Worm (Caenorhabditis elegans) whole organism, young adult: Measurements from ENCODE around the gene fipr-29.

Experiments used
- B0261.1 ChIP-seq: sonication (generic microtip); optimal IDR thresholded peaks from 2 replicates; lab custom pipeline; 2016; ENCODE audit warnings: mild to moderate bottlenecking, missing genetic modification characterization, moderate library complexity, missing compliant biosample characterization
- B0336.3 ChIP-seq: fragments of 200-800 bp; sonication (Bioruptor generic); IDR thresholded peaks from 2 replicates; pipeline ENCODE4 v1.3.6; 2022; ENCODE audit warnings: missing genetic modification characterization, missing compliant biosample characterization
- F52B5.7 ChIP-seq: sonication (generic microtip); optimal IDR thresholded peaks from 2 replicates; lab custom pipeline; 2016; ENCODE audit warnings: mild to moderate bottlenecking, missing genetic modification characterization, missing compliant biosample characterization
- ama-1 ChIP-seq, 3 experiments: fragments of 150-350 bp in 1 of 3; sonication (generic microtip) in 2 of 3; optimal IDR thresholded peaks; 2 replicates each; lab custom pipeline; 2014 to 2018; ENCODE audit warnings: missing biosample characterization in 2 of 3, missing genetic modification characterization in 2 of 3, missing genetic modification reagents in 2 of 3
- aptf-2 ChIP-seq: fragments of 200-800 bp; sonication (Bioruptor generic); conservative IDR thresholded peaks from 2 replicates; pipeline ENCODE4 v1.3.6; 2022; ENCODE audit warnings: missing genetic modification reagents, missing genetic modification characterization, missing compliant biosample characterization
- athp-1 ChIP-seq: sonication (generic microtip); optimal IDR thresholded peaks from 2 replicates; lab custom pipeline; 2017; ENCODE audit warnings: mild to moderate bottlenecking, missing genetic modification characterization, missing compliant biosample characterization
- attf-5 ChIP-seq: fragments of 200-800 bp; sonication (Bioruptor generic); optimal IDR thresholded peaks from 2 replicates; lab custom pipeline; 2018; ENCODE audit warnings: mild to moderate bottlenecking, missing genetic modification characterization, missing compliant biosample characterization
- attf-6 ChIP-seq: fragments of 200-800 bp; sonication (Bioruptor generic); IDR thresholded peaks from 2 replicates; pipeline ENCODE4 v1.3.6; 2022; ENCODE audit warnings: missing genetic modification reagents, missing genetic modification characterization, missing compliant biosample characterization
- cebp-1 ChIP-seq, 2 experiments: fragments of 200-800 bp in 1 of 2; sonication (Bioruptor generic) in 1 of 2; sonication (generic microtip) in 1 of 2; IDR thresholded peaks in 1 of 2; optimal IDR thresholded peaks in 1 of 2; 2 replicates each; pipeline versions ENCODE4 v1.3.6 to Lab custom; 2017 to 2022; ENCODE audit warnings: missing compliant biosample characterization in 2 of 2, missing genetic modification characterization in 2 of 2, mild to moderate bottlenecking in 1 of 2, missing genetic modification reagents in 1 of 2, moderate library complexity in 1 of 2
- cebp-2 ChIP-seq: fragments of 200-800 bp; sonication (Bioruptor generic); IDR thresholded peaks from 2 replicates; pipeline ENCODE4 v1.3.6; 2022; ENCODE audit warnings: missing genetic modification characterization, missing compliant biosample characterization
- ceh-27 ChIP-seq: fragments of 200-800 bp; sonication (Bioruptor generic); optimal IDR thresholded peaks from 2 replicates; lab custom pipeline; 2018; ENCODE audit warnings: mild to moderate bottlenecking, missing genetic modification characterization, moderate library complexity, missing compliant biosample characterization
- efl-1 ChIP-seq: fragments of 150-350 bp; optimal IDR thresholded peaks from 2 replicates; lab custom pipeline; 2014; ENCODE audit warnings: missing biosample characterization, missing genetic modification reagents, missing genetic modification characterization
- egl-18 ChIP-seq: fragments of 200-800 bp; sonication (Bioruptor generic); IDR thresholded peaks from 2 replicates; pipeline ENCODE4 v1.3.6; 2022; ENCODE audit warnings: missing genetic modification reagents, missing genetic modification characterization, missing compliant biosample characterization
- ekl-4 ChIP-seq: fragments of 200-800 bp; sonication (Bioruptor generic); IDR thresholded peaks from 2 replicates; pipeline ENCODE4 v1.3.6; 2022; ENCODE audit warnings: missing genetic modification reagents, missing genetic modification characterization, missing compliant biosample characterization
- fkh-3 ChIP-seq: sonication (generic microtip); optimal IDR thresholded peaks from 2 replicates; lab custom pipeline; 2016; ENCODE audit warnings: mild to moderate bottlenecking, missing genetic modification characterization, missing compliant biosample characterization
- him-1 ChIP-seq: sonication (generic microtip); optimal IDR thresholded peaks from 2 replicates; lab custom pipeline; 2016; ENCODE audit warnings: missing genotype, missing genetic modification reagents, missing genetic modification characterization, missing compliant biosample characterization
- hmg-1.2 ChIP-seq: fragments of 200-800 bp; sonication (Bioruptor generic); IDR thresholded peaks from 2 replicates; pipeline ENCODE4 v1.3.6; 2022; ENCODE audit warnings: missing genetic modification reagents, missing genetic modification characterization, missing compliant biosample characterization
- let-607 ChIP-seq, 2 experiments: fragments of 200-800 bp in 1 of 2; sonication (Bioruptor generic) in 1 of 2; sonication (generic microtip) in 1 of 2; optimal IDR thresholded peaks; 2 replicates each; lab custom pipeline; 2016 to 2018; ENCODE audit warnings: mild to moderate bottlenecking in 2 of 2, missing compliant biosample characterization in 2 of 2, missing genetic modification characterization in 2 of 2, moderate library complexity in 2 of 2, missing genotype in 1 of 2
- lin-26 ChIP-seq: fragments of 200-800 bp; sonication (Bioruptor generic); IDR thresholded peaks from 2 replicates; pipeline ENCODE4 v1.3.6; 2022; ENCODE audit warnings: missing genetic modification reagents, missing genetic modification characterization, missing compliant biosample characterization
- lin-35 ChIP-seq, 3 experiments: fragments of 150-350 bp in 2 of 3; sonication (generic microtip) in 1 of 3; optimal IDR thresholded peaks; 2 replicates each; lab custom pipeline; 2014 to 2018; ENCODE audit warnings: missing biosample characterization in 3 of 3, missing genetic modification characterization in 3 of 3, missing genetic modification reagents in 3 of 3
- lin-40 ChIP-seq: sonication (generic microtip); optimal IDR thresholded peaks from 2 replicates; lab custom pipeline; 2016; ENCODE audit warnings: missing genetic modification characterization, mild to moderate bottlenecking, missing compliant biosample characterization, missing genotype, missing genetic modification reagents
- lsl-1 ChIP-seq: fragments of 200-800 bp; sonication (Bioruptor generic); optimal IDR thresholded peaks from 2 replicates; lab custom pipeline; 2018; ENCODE audit warnings: mild to moderate bottlenecking, missing genetic modification characterization, moderate library complexity, missing compliant biosample characterization
- mcd-1 ChIP-seq: fragments of 200-800 bp; sonication (Bioruptor generic); IDR thresholded peaks from 2 replicates; pipeline ENCODE4 v1.3.6; 2022; ENCODE audit warnings: missing genetic modification reagents, missing genetic modification characterization, missing compliant biosample characterization
- nfya-2 ChIP-seq: fragments of 200-800 bp; sonication (Bioruptor generic); IDR thresholded peaks from 2 replicates; pipeline ENCODE4 v1.3.6; 2022; ENCODE audit warnings: missing genetic modification reagents, missing genetic modification characterization, missing compliant biosample characterization
- nhr-27 ChIP-seq: fragments of 200-800 bp; sonication (Bioruptor generic); optimal IDR thresholded peaks from 2 replicates; lab custom pipeline; 2018; ENCODE audit warnings: mild to moderate bottlenecking, missing genetic modification characterization, moderate library complexity, missing compliant biosample characterization
- nhr-80 ChIP-seq: sonication (generic microtip); optimal IDR thresholded peaks from 2 replicates; lab custom pipeline; 2016; ENCODE audit warnings: missing genetic modification characterization, missing compliant biosample characterization
- rec-8 ChIP-seq, 2 experiments: sonication (generic microtip); optimal IDR thresholded peaks; 2 replicates each; lab custom pipeline; 2016; ENCODE audit warnings: mild to moderate bottlenecking in 2 of 2, missing genetic modification characterization in 2 of 2, missing genetic modification reagents in 2 of 2, missing genotype in 2 of 2, missing biosample characterization in 1 of 2, missing compliant biosample characterization in 1 of 2, moderate library complexity in 1 of 2
- snpc-1.3 ChIP-seq: sonication (generic microtip); optimal IDR thresholded peaks from 2 replicates; lab custom pipeline; 2017; ENCODE audit warnings: missing genetic modification characterization, mild to moderate bottlenecking, missing compliant biosample characterization, antibody characterized with exemption, moderate library complexity, missing genotype, missing genetic modification reagents; ENCODE audit not compliant: insufficient read depth
- snpc-4 ChIP-seq, 5 experiments: fragments of 150-350 bp in 1 of 5; sonication (generic microtip) in 4 of 5; optimal IDR thresholded peaks; 2 replicates each; lab custom pipeline; 2014 to 2018; ENCODE audit warnings: missing genetic modification characterization in 5 of 5, missing biosample characterization in 3 of 5, antibody characterized with exemption in 2 of 5, mild to moderate bottlenecking in 2 of 5, missing compliant biosample characterization in 2 of 5, missing genotype in 2 of 5, moderate library complexity in 2 of 5, missing genetic modification reagents in 1 of 5
- somi-1 ChIP-seq: fragments of 200-800 bp; sonication (Bioruptor generic); optimal IDR thresholded peaks from 2 replicates; lab custom pipeline; 2018; ENCODE audit warnings: mild to moderate bottlenecking, missing genetic modification characterization, missing compliant biosample characterization
- xnd-1 ChIP-seq: sonication (generic microtip); optimal IDR thresholded peaks from 2 replicates; lab custom pipeline; 2016; ENCODE audit warnings: missing genotype, missing genetic modification reagents, missing genetic modification characterization, missing compliant biosample characterization
- ztf-18 ChIP-seq: sonication (generic microtip); optimal IDR thresholded peaks from 2 replicates; lab custom pipeline; 2016; ENCODE audit warnings: missing genotype, mild to moderate bottlenecking, missing genetic modification characterization, missing compliant biosample characterization
- ztf-22 ChIP-seq: fragments of 200-800 bp; sonication (Bioruptor generic); optimal IDR thresholded peaks from 2 replicates; lab custom pipeline; 2018; ENCODE audit warnings: mild to moderate bottlenecking, missing genetic modification characterization, moderate library complexity, missing compliant biosample characterization

The fipr-29 gene

DNA sequence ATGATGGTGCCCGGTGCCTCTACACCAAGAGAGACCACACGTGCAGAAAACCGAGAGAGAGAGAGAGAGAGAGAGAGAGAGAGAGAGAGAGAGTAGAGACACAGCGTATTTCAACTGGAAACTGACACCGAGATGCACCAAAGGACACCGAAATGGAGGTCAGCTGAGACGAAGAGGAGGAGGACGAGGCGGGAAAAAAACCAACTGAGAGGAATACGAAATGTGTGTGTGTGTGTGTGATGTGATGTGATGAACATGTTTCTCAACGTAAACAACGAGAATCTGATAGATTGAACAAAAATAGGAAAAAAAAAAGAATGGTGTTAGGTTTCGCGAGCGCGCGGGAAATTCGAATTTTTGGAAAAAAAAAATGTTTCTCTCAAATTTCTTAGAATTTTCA, 22.8 kb downstream of the fipr-29 start (continued):
- TF ChIP-seq cebp-1 (GFP tag; IDR thresholded peaks at IDR 0.05; lab: Robert Waterston, UW), result no peak
- peak; percentile 65 for TF ChIP-seq cebp-1 (tag; optimal IDR thresholded peaks at IDR 0.05; lab: Kevin White, UChicago)
- TF ChIP-seq mcd-1 (GFP tag; lab: Robert Waterston, UW), result peak; percentile 36; the same call in 1 of the 2 replicates
- TF ChIP-seq ztf-22 (GFP tag; lab: Kevin White, UChicago), result no peak
- TF ChIP-seq egl-18 (GFP tag; lab: Robert Waterston, UW), result no peak
- TF ChIP-seq nhr-27 (tag; lab: Kevin White, UChicago), result no peak
- TF ChIP-seq ceh-27 (GFP tag; lab: Kevin White, UChicago), result no peak
- no peak for TF ChIP-seq fkh-3 (tag; lab: Kevin White, UChicago)
- no peak for TF ChIP-seq cebp-2 (GFP tag; lab: Robert Waterston, UW)
- TF ChIP-seq efl-1 (GFP tag; lab: Kevin White, UChicago), result no peak
- TF ChIP-seq athp-1 (tag; lab: Kevin White, UChicago), result no peak
- no peak for TF ChIP-seq lsl-1 (GFP tag; lab: Kevin White, UChicago)
- TF ChIP-seq let-607 (tag; optimal IDR thresholded peaks at IDR 0.05; lab: Kevin White, UChicago), result no peak
- no peak for TF ChIP-seq snpc-1.3 (tag; lab: Kevin White, UChicago)
- TF ChIP-seq attf-6, result no peak
- TF ChIP-seq aptf-2 (GFP tag; lab: Robert Waterston, UW), result no peak

DNA sequence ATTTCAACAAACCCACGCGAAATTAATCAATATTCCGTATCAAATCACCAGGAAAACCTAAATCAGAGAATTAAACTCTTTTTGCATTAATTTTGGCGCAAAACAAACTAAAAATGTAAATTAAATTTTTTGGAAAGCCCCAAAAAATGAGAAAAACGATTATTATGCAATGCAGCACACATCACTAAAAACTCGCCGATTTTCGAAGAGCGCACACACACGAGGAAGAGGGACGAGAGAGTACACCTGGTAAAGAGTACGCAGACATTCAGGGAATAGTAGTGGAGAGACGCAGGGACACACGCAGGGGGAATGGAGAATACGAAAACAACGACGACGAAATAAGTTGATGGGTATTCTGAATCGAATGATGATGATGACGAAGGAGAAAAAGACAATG, 24.2 kb downstream of the fipr-29 start:
- TF ChIP-seq attf-5 (GFP tag; lab: Kevin White, UChicago), result peak; percentile 72
- TF ChIP-seq snpc-4 (GFP tag; optimal IDR thresholded peaks at IDR 0.05; lab: Kevin White, UChicago), result no peak
- TF ChIP-seq snpc-4 (tag; optimal IDR thresholded peaks at IDR 0.05; lab: Kevin White, UChicago), result no peak
- TF ChIP-seq somi-1 (GFP tag; lab: Kevin White, UChicago), result no peak
- no peak for TF ChIP-seq F52B5.7 (tag; lab: Kevin White, UChicago)
- no peak for TF ChIP-seq athp-1 (tag; lab: Kevin White, UChicago)
- TF ChIP-seq ama-1 (optimal IDR thresholded peaks at IDR 0.05; lab: Kevin White, UChicago), result peak; percentile 51
- no peak for TF ChIP-seq ama-1 (GFP tag; optimal IDR thresholded peaks at IDR 0.05; lab: Kevin White, UChicago)
- TF ChIP-seq lin-40 (tag; lab: Kevin White, UChicago), result peak; percentile 35
- TF ChIP-seq ceh-27 (GFP tag; lab: Kevin White, UChicago), result peak; percentile 23
- no peak for TF ChIP-seq him-1
- TF ChIP-seq nfya-2, result no peak
- no peak for TF ChIP-seq ekl-4
- no peak for TF ChIP-seq egl-18 (GFP tag; lab: Robert Waterston, UW)
- no peak for TF ChIP-seq cebp-1 (GFP tag; IDR thresholded peaks at IDR 0.05; lab: Robert Waterston, UW)
- peak; percentile 48 for TF ChIP-seq cebp-1 (tag; optimal IDR thresholded peaks at IDR 0.05; lab: Kevin White, UChicago)
- TF ChIP-seq lin-35 (GFP tag; optimal IDR thresholded peaks at IDR 0.05; lab: Kevin White, UChicago), result peak in 1 of 3 experiments; percentile 34
- TF ChIP-seq xnd-1 (tag; lab: Kevin White, UChicago), result no peak
- peak; percentile 27; the same call in 1 of the 2 replicates for TF ChIP-seq mcd-1 (GFP tag; lab: Robert Waterston, UW)
- peak; percentile 27 for TF ChIP-seq nhr-80 (tag; lab: Kevin White, UChicago)
- no peak for TF ChIP-seq B0336.3 (GFP tag; lab: Robert Waterston, UW)
- TF ChIP-seq lin-26 (GFP tag; lab: Robert Waterston, UW), result 0 out of 2 replicates have a peak, but pooled peaks have one; percentile 31
- TF ChIP-seq rec-8 (tag; optimal IDR thresholded peaks at IDR 0.05; lab: Kevin White, UChicago), result no peak
- no peak for TF ChIP-seq B0261.1 (tag; lab: Kevin White, UChicago)
- TF ChIP-seq ztf-18 (tag; lab: Kevin White, UChicago), result no peak
- TF ChIP-seq hmg-1.2 (GFP tag; lab: Robert Waterston, UW), result peak; percentile 97
